Worm (Caenorhabditis elegans): ENCODE measurements around the gene csp-1.

- no peak for TF ChIP-seq egl-27 (tag; optimal IDR thresholded peaks at IDR 0.05)
- TF ChIP-seq ceh-82 (tag; optimal IDR thresholded peaks at IDR 0.05): no peak
- TF ChIP-seq lsy-2 (tag; optimal IDR thresholded peaks at IDR 0.05): no peak
- no peak for TF ChIP-seq elt-2 (tag; optimal IDR thresholded peaks at IDR 0.05)
- TF ChIP-seq aly-2 (tag; optimal IDR thresholded peaks at IDR 0.05): no peak
- TF ChIP-seq fos-1 (tag; optimal IDR thresholded peaks at IDR 0.05): no peak
- no peak for TF ChIP-seq nhr-12 (tag; optimal IDR thresholded peaks at IDR 0.05)
- no peak for TF ChIP-seq dsc-1 (tag; optimal IDR thresholded peaks at IDR 0.05)
- TF ChIP-seq hlh-4 (tag; optimal IDR thresholded peaks at IDR 0.05): no peak
- TF ChIP-seq pqm-1 (tag; optimal IDR thresholded peaks at IDR 0.05): no peak
Observed at ce11 chrII:13624330-13624729, 23.3 kb downstream of the csp-1 start, which contains the start of gene gst-16.
